Worm (Caenorhabditis elegans) whole organism, dauer: ENCODE measurements around the gene Y54G9A.5.

Experiments used
- unc-62 ChIP-seq: sonication (generic microtip); optimal IDR thresholded peaks from 2 replicates; lab custom pipeline; 2017; ENCODE audit warnings: missing biosample characterization, missing genetic modification reagents, missing genetic modification characterization

Gene Y54G9A.5

DNA sequence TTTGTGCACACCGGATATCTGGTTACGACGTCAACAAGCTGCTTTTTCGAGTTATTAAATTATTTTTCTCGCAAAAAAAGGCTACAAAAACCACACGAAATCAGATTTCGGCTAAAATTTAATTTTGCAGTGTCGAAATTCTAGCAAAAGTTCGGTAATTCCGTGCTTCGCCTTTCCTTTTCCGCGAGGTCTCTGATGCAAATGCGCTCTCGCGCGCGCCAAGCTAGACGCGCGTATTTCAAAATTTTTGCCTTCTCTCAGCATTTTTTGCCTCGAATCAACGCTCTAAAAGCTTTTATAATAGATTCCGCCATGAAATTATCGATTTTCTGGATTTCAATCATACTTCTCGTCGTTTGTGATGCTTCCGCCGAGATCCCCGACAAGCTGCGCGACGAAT, at the start of gene Y54G9A.5:
Gene Y54G9A.5 (plus strand): TSS at position 245 of the 400 bp plus-strand sequence.
- TF ChIP-seq unc-62 (GFP tag; lab: Kevin White, UChicago), result no peak

DNA sequence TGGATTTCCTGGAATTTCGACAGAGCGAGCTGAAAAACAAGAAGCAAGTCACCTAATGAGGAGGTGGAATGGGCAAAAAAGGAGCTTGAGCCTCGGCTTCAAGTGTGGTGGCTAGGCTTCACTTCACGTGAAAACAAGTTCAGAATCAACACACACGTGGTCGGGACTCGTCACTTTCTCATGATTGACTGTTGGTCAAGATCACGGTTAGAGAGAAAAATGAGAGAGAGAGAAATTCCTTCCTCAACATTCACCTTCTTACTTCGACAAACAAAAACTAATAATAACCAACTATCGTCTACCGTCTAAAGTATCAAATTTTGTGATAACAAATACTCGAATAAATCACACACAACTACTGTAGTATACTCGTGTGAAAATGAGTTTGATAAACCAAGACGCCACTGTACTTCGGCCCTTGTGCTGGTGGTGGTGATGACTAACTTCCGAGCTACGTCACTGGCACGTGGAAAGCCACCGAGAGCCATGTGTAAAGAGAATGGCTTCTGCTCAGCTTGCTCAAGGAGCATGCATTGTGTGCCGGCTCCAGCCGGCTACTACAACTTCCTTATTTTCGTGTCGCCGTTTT, 49.1 kb upstream of the Y54G9A.5 start:
- no peak for TF ChIP-seq unc-62 (GFP tag; lab: Kevin White, UChicago)

DNA sequence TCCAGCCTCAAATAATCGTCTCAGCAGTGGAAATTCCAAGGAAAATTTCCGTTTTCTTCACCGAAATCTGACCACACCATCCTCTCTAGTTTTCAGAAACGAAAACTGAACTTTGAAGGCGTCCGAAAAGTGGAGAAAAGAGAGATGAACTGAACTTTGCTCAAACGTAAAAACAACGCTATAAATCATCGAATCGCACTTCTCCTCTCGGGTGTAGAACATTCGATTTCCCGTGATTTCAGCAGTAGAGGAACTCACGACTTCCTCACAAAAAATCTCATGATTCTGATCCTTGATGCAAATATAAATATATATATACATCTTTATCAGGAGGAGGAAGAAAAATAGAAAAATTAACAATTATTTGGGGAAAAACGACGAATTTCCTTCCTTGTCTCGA, 47.6 kb upstream of the Y54G9A.5 start:
- no peak for TF ChIP-seq unc-62 (GFP tag; lab: Kevin White, UChicago)

DNA sequence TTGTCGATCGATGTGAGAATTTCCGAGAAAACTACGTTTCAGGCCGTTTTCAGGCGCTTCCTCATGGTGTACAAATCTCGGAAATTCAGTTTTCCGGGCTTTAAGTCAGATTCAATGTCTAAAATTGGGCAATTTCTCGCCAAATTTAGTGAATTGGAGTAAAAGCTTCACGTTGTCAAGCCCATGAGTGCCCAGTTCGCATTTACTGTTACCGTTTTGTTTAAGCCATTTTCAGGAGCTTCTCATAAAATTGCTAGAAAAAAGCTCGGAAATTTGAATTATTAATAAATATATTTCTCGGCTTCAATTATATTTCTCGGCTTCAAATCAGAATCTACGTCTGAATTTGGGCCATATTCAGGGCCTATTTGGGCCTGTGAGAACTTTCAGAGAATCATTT, 44.9 kb upstream of the Y54G9A.5 start:
- TF ChIP-seq unc-62 (GFP tag; lab: Kevin White, UChicago), result no peak

DNA sequence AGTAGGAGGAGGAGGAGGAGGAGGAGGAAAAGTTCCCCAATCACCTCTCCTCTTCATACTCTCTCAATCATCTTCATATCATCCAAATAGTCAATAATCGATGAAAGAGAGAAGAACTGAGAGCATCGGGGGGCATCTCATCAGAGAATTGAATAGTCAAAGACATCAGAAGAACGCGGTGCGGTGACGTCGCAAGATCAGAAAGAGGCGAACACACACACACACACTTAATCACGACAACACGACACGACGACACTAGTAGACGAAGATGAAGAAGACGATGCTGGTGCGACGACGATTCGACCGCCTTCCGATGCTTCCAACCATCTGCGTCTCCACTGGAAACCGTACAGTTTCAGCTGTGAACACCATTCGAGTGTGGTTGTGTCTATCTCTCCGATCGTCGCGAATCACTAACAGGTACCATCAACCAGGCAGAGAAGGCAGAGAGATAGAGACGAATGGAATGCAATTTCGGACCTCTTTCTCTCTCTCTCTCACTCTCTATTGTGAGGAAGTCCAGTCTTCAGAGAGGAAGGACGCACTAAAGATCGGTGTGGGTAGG, 44.2 kb upstream of the Y54G9A.5 start:
- TF ChIP-seq unc-62 (GFP tag; lab: Kevin White, UChicago), result no peak

DNA sequence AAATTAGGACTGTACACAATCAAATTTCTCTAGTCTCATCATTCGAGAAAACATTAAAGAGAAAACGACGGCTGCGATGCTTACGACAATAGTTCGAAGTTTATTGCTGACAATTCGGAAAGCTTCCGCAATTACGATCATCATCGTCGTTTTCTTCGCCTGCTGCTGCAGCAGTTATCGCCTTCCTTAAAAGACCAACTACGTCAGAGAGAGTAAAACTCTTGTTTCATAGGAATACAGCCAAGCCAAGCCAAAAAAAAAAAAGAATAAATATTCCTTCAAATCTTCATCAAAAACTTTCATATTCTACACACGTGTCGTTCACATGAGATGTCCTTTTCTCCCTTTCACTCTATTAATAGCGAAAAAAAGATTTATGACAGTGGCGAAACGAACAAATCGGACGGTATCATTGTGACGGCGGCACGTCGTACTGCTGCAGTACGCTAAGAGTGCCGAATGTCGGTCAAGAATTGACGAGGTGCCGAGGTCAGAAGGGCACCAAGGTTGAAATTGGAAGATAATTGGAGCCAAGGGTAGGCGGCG, 43.0 kb upstream of the Y54G9A.5 start:
- no peak for TF ChIP-seq unc-62 (GFP tag; lab: Kevin White, UChicago)

DNA sequence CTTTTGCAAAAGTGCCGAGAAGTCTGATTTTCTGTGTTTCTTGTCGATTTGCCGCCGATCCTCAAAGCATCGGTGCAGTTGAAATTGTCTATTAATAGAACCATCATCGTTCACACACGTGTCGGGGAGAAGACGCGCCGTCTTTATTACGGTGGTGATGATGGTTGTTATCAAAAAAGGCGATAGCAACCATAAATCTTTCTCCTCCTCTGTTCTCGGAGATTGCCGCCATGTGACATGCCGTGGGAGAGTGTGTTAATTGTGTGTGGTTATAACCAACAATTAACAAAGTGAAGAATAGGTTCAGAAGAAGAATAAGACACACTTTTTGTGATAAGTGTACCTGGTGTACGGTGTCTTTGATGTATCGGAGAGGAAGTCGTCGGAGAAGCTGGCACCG, 41.7 kb upstream of the Y54G9A.5 start:
- no peak for TF ChIP-seq unc-62 (GFP tag; lab: Kevin White, UChicago)

DNA sequence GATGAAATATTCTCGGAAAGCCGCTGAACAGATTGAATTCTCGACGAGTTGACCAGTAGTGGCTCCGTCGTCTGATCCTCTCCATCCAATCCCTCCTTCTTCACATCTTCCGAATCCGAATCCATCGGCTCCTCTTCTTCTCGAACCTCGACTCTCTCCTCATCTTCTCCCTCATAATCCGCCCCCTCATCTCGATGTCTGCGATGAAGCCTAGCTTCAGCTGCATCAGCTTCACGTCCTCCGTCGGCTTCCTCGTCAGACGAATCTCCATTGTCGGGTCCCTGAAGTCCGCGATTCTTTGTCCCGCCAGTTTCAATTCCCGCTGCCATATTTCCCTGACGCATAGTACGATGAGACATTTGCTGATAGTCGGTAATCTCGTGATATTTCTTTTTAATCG, 37.2 kb upstream of the Y54G9A.5 start:
- TF ChIP-seq unc-62 (GFP tag; lab: Kevin White, UChicago), result no peak

DNA sequence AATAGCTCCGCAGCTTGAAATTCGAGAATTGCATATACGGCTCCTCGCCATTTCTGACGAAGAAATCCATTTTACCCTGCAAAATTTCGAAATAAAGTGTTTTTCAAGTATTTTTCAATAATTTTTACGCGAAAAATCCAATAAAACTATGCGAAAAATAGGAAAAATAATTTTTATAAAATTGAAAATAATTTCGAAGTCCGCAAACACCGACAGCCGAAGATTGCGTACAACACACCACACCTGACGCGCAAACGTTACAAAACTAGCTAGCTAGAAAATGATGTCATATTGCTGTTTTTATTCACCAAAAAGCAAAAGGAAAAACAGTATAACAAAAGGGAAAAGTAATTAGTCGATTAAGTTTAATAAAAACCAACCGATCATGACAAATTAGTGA, 28.1 kb upstream of the Y54G9A.5 start, which contains the start of gene rpoa-1:
Gene rpoa-1 (minus strand): TSS at position 84 of the 400 bp plus-strand sequence.
- no peak for TF ChIP-seq unc-62 (GFP tag; lab: Kevin White, UChicago)

DNA sequence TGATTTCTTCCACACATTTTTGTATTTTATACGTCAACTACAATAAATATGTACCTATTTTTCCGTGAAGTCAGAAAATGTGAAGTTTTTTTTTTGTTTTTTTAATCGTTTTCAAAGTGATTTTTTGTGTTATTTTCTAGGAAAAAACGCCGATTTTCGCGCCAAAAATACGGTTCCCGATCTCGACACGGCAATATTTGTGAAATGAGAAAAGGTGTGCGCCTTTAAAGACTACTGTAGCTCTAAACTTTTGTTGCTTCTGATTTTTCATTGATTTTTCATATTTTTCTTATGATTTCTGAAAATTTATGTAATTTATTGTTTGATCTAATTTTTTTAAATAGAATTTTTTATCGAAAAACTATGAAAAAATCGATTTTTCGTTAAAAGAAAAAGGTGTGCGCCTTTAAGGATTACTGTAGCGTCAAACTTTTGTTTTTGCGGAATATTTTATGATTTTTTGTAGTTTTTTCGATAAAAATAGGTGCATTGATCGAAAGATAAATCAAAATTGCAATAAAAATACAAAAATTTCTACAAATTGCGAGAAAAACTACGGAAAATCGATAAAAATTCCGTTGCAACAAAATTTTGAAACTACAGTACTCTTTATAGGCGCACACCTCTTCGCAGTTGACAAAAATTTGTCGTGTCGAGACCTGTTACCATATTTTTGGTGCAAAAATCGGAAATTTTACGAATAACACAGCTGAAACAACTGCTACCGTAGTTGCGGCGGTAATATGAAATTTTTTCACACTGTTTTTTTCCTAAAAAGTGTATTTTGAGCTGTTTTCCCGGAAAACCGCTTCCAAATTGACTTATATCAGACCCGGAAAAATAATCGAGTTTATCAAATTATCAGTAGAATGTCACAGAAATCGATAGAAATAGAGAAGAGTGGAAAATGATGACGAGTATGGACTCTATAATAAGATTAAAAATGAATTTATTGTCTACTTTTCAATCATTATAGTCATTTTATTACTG, 27.2 kb upstream of the Y54G9A.5 start, which contains the start of gene kqt-3:
Gene kqt-3 (plus strand): TSS at position 940 of the 990 bp plus-strand sequence.
- TF ChIP-seq unc-62 (GFP tag; lab: Kevin White, UChicago), result no peak

DNA sequence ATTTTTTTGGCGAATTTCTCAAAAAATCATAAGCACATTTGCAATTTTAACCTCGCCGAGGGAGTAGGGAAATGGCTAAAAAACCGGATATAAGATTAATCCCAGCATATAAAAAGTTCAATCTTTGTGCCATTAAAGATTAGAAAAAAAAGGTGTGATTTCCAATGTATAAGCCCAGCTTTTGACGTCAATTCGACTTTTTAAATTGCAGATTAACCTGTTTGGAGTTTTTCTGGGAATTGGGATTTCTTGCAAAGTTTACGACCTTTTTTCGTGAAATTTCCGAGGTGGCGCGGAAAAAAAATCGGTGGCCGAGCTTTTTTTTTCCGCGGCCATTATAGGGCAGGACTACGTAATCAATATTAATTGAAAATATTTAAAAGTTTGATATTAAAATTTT, 25.1 kb upstream of the Y54G9A.5 start:
- TF ChIP-seq unc-62 (GFP tag; lab: Kevin White, UChicago), result no peak

DNA sequence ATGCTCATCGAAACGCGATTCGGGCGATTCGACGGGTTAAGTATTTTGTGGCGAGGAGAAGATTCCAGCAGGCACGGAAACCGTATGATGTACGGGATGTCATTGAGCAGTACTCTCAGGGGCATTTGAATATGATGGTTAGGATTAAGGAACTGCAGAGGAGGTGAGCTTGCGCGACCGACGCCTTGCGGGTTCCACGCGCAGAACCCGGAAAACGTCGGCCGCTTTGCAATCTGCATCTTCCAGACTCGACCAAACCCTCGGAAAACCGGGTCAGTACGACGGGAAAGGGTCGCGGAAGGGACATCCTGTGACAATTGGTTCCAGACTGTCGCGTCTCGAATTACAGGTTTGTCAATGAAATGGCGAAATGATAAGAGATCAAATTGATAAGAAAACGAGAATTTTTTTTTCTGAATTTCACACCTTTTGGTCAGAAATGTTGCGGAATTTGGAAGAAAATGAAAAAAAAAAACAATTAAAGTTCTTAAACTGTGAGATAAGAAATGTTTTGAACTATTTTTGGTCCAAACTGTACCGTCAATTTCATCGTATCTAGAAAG, 11.2 kb upstream of the Y54G9A.5 start:
- TF ChIP-seq unc-62 (GFP tag; lab: Kevin White, UChicago), result no peak

DNA sequence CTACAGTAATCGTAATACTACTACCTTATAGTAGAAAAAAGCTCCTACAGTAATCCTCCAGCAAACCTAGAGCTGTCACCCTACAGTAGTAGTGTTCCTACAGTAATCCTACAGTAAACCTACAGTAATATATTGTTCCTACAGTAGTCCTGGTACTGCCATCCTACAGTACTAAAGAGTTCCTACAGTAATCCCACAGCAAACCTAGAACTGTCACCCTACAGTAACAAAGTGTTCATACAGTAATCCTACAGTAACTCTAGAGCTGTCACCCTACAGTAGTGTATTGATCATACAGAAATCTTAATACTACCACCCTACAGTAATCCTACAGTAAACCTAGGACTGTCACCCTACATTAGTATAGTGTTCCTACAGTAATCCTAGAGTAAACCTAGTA, 9.6 kb upstream of the Y54G9A.5 start:
- no peak for TF ChIP-seq unc-62 (GFP tag; lab: Kevin White, UChicago)

DNA sequence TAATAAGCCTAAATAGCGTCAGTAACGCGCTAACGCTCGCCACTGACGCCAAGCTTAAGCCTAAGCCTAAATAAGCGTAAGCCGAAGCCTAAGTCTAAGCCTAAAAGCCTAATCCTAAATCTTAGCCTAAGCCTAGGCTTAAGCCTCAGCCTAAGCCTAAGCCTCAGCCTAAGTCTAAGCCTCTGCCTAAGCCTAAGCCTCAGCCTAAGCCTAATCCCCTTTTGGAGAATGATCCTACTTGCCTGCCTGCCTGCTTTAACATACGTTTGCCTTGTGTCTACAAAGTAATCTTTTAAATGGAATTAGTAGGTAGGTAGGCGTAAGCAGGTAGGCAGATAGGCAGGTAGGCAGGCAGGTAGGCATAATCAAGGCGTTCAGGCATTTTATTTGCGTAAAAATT, 7.5 kb upstream of the Y54G9A.5 start:
- no peak for TF ChIP-seq unc-62 (GFP tag; lab: Kevin White, UChicago)

DNA sequence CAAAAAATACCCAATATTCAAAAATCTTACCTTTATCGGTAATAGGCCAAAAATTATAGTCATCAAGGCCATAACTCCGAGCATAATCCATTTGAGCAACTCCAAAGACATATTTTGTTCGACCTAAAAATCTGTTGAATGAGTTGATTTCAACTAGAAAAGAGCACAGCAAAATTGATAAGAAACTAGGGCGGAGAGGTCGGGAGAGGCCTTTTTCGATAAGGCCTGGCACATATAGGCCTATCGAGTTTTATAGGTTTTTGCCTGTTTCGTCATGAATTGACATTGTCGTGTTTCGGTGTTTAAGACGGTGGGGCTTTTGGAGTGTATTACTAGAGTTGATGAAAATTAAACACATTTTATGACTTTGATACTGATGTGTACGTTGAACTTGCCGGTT, 7.1 kb upstream of the Y54G9A.5 start, which contains the start of gene zipt-2.3:
Gene zipt-2.3 (minus strand): TSS at position 147 of the 400 bp plus-strand sequence.
- TF ChIP-seq unc-62 (GFP tag; lab: Kevin White, UChicago), result no peak
